Fruit fly (Drosophila melanogaster) whole organism, adult: ENCODE results near the gene meru.

Experiments used
- CG11617 ChIP-seq: fragments of 200-800 bp; sonication (Bioruptor generic); optimal IDR thresholded peaks from 2 replicates; lab custom pipeline; 2017; ENCODE audit warnings: mild to moderate bottlenecking, missing biosample characterization, missing genetic modification reagents, missing genetic modification characterization
- CG12768 ChIP-seq: fragments of 200-800 bp; sonication (Bioruptor generic); optimal IDR thresholded peaks from 2 replicates; lab custom pipeline; 2017; ENCODE audit warnings: missing biosample characterization, missing genetic modification characterization, mild to moderate bottlenecking, moderate library complexity, missing genetic modification reagents
- CG14711 ChIP-seq: fragments of 200-800 bp; sonication (Bioruptor generic); optimal IDR thresholded peaks from 2 replicates; lab custom pipeline; 2018; ENCODE audit warnings: missing biosample characterization, mild to moderate bottlenecking, missing genetic modification characterization, moderate library complexity
- CG1620 ChIP-seq: fragments of 200-800 bp; sonication (Bioruptor generic); optimal IDR thresholded peaks from 2 replicates; lab custom pipeline; 2016; ENCODE audit warnings: missing biosample characterization, missing genetic modification characterization
- CG33017 ChIP-seq: fragments of 200-800 bp; sonication (Bioruptor generic); optimal IDR thresholded peaks from 2 replicates; lab custom pipeline; 2018; ENCODE audit warnings: missing biosample characterization, mild to moderate bottlenecking, missing genetic modification characterization, moderate library complexity
- CG5204 ChIP-seq: fragments of 200-800 bp; sonication (Bioruptor generic); optimal IDR thresholded peaks from 2 replicates; lab custom pipeline; 2016; ENCODE audit warnings: missing biosample characterization, missing genetic modification characterization
- CG7045 ChIP-seq: fragments of 200-800 bp; sonication (Bioruptor generic); optimal IDR thresholded peaks from 2 replicates; lab custom pipeline; 2017; ENCODE audit warnings: missing biosample characterization, mild to moderate bottlenecking, missing genetic modification characterization
- CG7101 ChIP-seq: fragments of 200-800 bp; sonication (Bioruptor generic); optimal IDR thresholded peaks from 2 replicates; lab custom pipeline; 2018; ENCODE audit warnings: missing biosample characterization, mild to moderate bottlenecking, missing genetic modification characterization, moderate library complexity
- Clk ChIP-seq: fragments of 200-800 bp; sonication (Bioruptor generic); optimal IDR thresholded peaks from 2 replicates; lab custom pipeline; 2017; ENCODE audit warnings: missing biosample characterization, missing genetic modification characterization
- Crg-1 ChIP-seq: fragments of 200-800 bp; sonication (Bioruptor generic); optimal IDR thresholded peaks from 2 replicates; lab custom pipeline; 2016; ENCODE audit warnings: missing biosample characterization, missing genetic modification characterization
- Hr96 ChIP-seq: fragments of 200-800 bp; sonication (Bioruptor generic); optimal IDR thresholded peaks from 2 replicates; lab custom pipeline; 2016; ENCODE audit warnings: missing biosample characterization, missing genetic modification characterization
- Mnt ChIP-seq: fragments of 200-800 bp; sonication (Bioruptor generic); optimal IDR thresholded peaks from 2 replicates; lab custom pipeline; 2016; ENCODE audit warnings: missing biosample characterization, mild to moderate bottlenecking, missing genetic modification characterization
- bab1 ChIP-seq: fragments of 200-800 bp; sonication (Bioruptor generic); optimal IDR thresholded peaks from 3 replicates; lab custom pipeline; 2019; ENCODE audit warnings: missing biosample characterization, mild to moderate bottlenecking, missing genetic modification characterization, moderate library complexity
- cic ChIP-seq: fragments of 200-800 bp; sonication (Bioruptor generic); optimal IDR thresholded peaks from 2 replicates; lab custom pipeline; 2017; ENCODE audit warnings: missing biosample characterization, mild to moderate bottlenecking, missing genetic modification characterization, moderate library complexity
- cnc ChIP-seq, 2 experiments: fragments of >200 bp; optimal IDR thresholded peaks; 2 replicates each; lab custom pipeline; 2017
- kay ChIP-seq: fragments of 200-800 bp; sonication (Bioruptor generic); peaks from one replicate; lab custom pipeline; 2016; ENCODE audit warnings: missing biosample characterization, missing genetic modification characterization, borderline replicate concordance
- ovo ChIP-seq: fragments of 200-800 bp; sonication (Bioruptor generic); optimal IDR thresholded peaks from 2 replicates; lab custom pipeline; 2016; ENCODE audit warnings: missing biosample characterization, missing genetic modification characterization
- pad ChIP-seq: fragments of 200-800 bp; sonication (Bioruptor generic); optimal IDR thresholded peaks from 3 replicates; lab custom pipeline; 2017; ENCODE audit warnings: missing biosample characterization, missing genetic modification characterization, mild to moderate bottlenecking, moderate library complexity, missing genetic modification reagents
- tj ChIP-seq: fragments of 200-800 bp; sonication (Bioruptor generic); optimal IDR thresholded peaks from 3 replicates; lab custom pipeline; 2017; ENCODE audit warnings: missing biosample characterization, mild to moderate bottlenecking, missing genetic modification characterization, moderate library complexity
- toe ChIP-seq: fragments of 200-800 bp; sonication (Bioruptor generic); optimal IDR thresholded peaks from 2 replicates; lab custom pipeline; 2016; ENCODE audit warnings: missing biosample characterization, missing genetic modification characterization

Gene meru

DNA sequence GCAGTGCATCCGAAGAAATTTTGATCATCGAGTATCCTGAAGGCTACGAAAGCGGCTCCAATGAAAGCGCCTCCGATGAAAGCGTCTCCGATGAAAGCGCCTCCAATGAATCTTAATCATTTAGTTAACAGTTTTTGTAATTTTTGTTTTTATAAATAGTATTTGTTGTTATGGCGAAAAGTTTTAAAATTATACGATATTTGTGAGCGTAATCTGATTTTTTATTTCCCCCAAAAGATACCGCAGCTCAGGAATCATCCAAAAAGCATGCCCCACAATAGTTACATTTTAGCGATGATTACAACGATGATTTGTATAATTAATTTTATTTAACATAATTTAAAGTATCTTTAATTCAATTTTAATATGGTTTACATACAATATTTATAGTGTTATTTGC lies 34.1 kb downstream of the meru start:
- TF ChIP-seq cic (GFP tag; lab: Kevin White, UChicago) (no peak), Hr96 (no peak), CG14711 (tag; lab: Kevin White, UChicago) (no peak), kay (GFP tag; lab: Kevin White, UChicago) (no peak), CG12768 (GFP tag; lab: Kevin White, UChicago) (no peak), pad (no peak), Crg-1 (no peak), bab1 (GFP tag; lab: Kevin White, UChicago) (no peak), CG1620 (GFP tag; lab: Kevin White, UChicago) (no peak), CG5204 (GFP tag; lab: Kevin White, UChicago) (no peak), CG7045 (no peak), ovo (no peak), Clk (GFP tag; lab: Kevin White, UChicago) (no peak), CG33017 (tag; lab: Kevin White, UChicago) (no peak), Mnt (no peak)

DNA sequence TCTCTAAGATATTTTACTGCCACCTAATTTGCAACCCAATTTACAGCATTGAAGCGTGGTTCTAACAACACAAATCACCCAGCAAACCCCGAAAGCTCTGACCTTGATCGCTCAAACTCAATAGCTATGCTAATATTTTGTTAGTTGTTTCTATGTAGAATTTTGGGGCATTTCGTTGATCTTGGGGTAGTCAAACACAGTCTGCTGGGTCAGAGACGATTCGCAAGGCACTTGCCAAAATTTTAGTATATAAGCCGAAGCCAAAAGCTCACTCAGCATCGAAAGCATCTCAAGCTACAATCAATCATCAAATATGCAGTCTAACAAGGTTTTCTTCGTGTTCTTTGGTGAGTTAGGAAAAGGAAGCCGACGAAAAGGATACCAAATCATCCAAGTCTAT lies 34.7 kb downstream of the meru start, which contains the start of gene CG13445:
Gene CG13445, plus strand, starts transcription at position 301 of the 400 bp plus-strand sequence.
- no peak for TF ChIP-seq CG14711 (tag; lab: Kevin White, UChicago)
- no peak for TF ChIP-seq CG7045

DNA sequence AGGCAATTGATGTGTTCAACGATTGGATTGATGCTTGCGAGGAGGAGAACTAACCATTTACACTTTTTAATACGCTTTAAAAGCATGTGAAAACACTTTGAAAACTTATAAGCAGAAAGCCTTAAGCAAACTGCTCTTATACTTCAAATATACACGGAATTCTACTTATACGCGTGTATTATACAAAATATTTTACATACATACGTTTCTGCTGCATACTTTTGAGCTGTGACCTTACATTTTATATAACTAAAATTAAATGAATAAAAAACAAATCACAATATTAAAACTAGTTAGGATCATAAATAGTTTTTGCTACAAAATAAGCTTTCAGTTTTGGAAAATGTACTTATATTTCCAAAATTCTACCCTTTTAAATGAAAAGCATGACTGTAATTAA lies 35.2 kb downstream of the meru start:
- TF ChIP-seq cnc (optimal IDR thresholded peaks at IDR 0.05; lab: Kevin White, UChicago) (no peak), Hr96 (no peak), CG11617 (GFP tag; lab: Kevin White, UChicago) (no peak), CG7045 (no peak), toe (GFP tag; lab: Kevin White, UChicago) (no peak), bab1 (GFP tag; lab: Kevin White, UChicago) (no peak)

DNA sequence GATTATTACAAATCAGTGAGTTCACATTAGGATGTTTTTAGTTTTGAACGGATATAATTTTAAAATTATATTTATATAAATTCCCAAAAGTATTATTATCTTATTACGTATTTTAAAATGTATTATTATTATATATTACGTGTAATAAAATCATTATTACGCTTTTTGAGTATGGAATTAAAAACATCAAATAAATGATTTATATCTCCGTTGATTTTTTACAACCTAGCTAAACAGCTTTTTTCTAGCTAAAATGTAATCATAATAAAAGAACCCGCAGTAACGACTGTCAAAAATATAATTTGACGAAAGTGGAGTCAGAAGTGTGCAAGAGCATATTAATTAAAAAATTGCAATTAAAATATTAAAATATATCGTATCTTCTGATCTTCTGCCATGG lies 35.8 kb downstream of the meru start, which contains the start of gene CG6244:
Gene CG6244, plus strand, starts transcription at position 301 of the 400 bp plus-strand sequence.
- TF ChIP-seq CG12768 (GFP tag; lab: Kevin White, UChicago): no peak
- no peak for TF ChIP-seq tj (GFP tag; lab: Kevin White, UChicago)
- no peak for TF ChIP-seq cnc (optimal IDR thresholded peaks at IDR 0.05; lab: Kevin White, UChicago)
- no peak for TF ChIP-seq toe (GFP tag; lab: Kevin White, UChicago)
- TF ChIP-seq Clk (GFP tag; lab: Kevin White, UChicago): no peak
- TF ChIP-seq CG7101 (tag; lab: Kevin White, UChicago): no peak
- no peak for TF ChIP-seq kay (GFP tag; lab: Kevin White, UChicago)
- no peak for TF ChIP-seq CG7045
- no peak for TF ChIP-seq CG33017 (tag; lab: Kevin White, UChicago)
- no peak for TF ChIP-seq Mnt
- TF ChIP-seq cic (GFP tag; lab: Kevin White, UChicago): no peak
- no peak for TF ChIP-seq CG5204 (GFP tag; lab: Kevin White, UChicago)

DNA sequence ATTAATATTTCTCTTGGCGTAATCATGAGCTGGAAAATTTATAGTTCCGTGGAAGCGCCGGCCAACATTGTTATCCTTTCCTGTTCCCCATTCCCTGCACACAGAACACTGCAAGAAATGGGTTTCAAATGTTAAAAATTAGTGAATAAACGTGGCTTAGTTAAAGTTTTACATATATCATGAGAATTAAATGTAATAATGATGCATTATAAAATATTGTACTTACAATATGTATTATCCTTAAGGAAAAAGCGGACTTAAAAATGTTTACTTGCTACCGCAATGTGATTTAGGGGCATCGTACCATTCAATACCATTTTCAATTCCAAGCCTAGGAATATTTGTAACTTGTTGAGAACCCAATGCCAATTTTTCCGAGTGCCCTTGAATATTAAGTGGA lies 41.2 kb downstream of the meru start:
- TF ChIP-seq CG12768 (GFP tag; lab: Kevin White, UChicago) (no peak), Mnt (no peak), toe (GFP tag; lab: Kevin White, UChicago) (no peak), pad (no peak)

DNA sequence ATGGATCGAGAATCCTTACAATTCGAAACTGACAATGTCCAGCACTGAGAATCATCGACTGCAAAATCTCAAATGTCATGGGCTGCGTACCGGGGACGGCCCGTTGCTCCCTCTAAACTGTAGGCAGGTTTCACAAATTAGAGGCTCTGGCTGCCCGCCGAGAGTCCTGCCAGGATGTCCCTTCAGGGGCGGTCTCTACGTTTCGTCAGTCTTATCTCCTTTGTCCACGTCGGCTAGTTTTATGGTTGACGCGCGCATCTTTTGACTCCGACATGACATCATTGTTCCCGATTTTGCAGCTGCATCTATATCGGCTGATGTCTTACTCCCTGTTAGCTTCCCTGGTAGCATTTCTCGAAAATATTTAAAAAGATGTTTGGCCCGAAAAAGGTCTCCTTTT lies 41.7 kb downstream of the meru start:
- no peak for TF ChIP-seq CG5204 (GFP tag; lab: Kevin White, UChicago)
- no peak for TF ChIP-seq cnc (optimal IDR thresholded peaks at IDR 0.05; lab: Kevin White, UChicago)
- TF ChIP-seq CG33017 (tag; lab: Kevin White, UChicago): no peak
- TF ChIP-seq Hr96: no peak
- TF ChIP-seq Mnt: no peak
- TF ChIP-seq CG7101 (tag; lab: Kevin White, UChicago): no peak
- TF ChIP-seq Clk (GFP tag; lab: Kevin White, UChicago): no peak
- no peak for TF ChIP-seq CG14711 (tag; lab: Kevin White, UChicago)
- no peak for TF ChIP-seq CG11617 (GFP tag; lab: Kevin White, UChicago)
- TF ChIP-seq CG7045: no peak
- TF ChIP-seq CG12768 (GFP tag; lab: Kevin White, UChicago): no peak
- no peak for TF ChIP-seq cic (GFP tag; lab: Kevin White, UChicago)
- no peak for TF ChIP-seq kay (GFP tag; lab: Kevin White, UChicago)
- TF ChIP-seq toe (GFP tag; lab: Kevin White, UChicago): no peak
- TF ChIP-seq ovo: no peak
- no peak for TF ChIP-seq Crg-1
- no peak for TF ChIP-seq CG1620 (GFP tag; lab: Kevin White, UChicago)

- TF ChIP-seq Clk (GFP tag; lab: Kevin White, UChicago): no peak
- TF ChIP-seq cic (GFP tag; lab: Kevin White, UChicago): no peak
These were observed 49.6 kb downstream of the meru start for dm6 chr3L:15794311-15794710.

- no peak for TF ChIP-seq toe (GFP tag; lab: Kevin White, UChicago)
- no peak for TF ChIP-seq Crg-1
- TF ChIP-seq Mnt: no peak
- TF ChIP-seq CG5204 (GFP tag; lab: Kevin White, UChicago): no peak
- no peak for TF ChIP-seq CG14711 (tag; lab: Kevin White, UChicago)
- TF ChIP-seq CG7045: no peak
- TF ChIP-seq tj (GFP tag; lab: Kevin White, UChicago): no peak
- TF ChIP-seq cnc (optimal IDR thresholded peaks at IDR 0.05; lab: Kevin White, UChicago): no peak
- TF ChIP-seq bab1 (GFP tag; lab: Kevin White, UChicago): no peak
- no peak for TF ChIP-seq CG1620 (GFP tag; lab: Kevin White, UChicago)
- TF ChIP-seq Hr96: no peak
- no peak for TF ChIP-seq CG11617 (GFP tag; lab: Kevin White, UChicago)
These were observed 52.8 kb downstream of the meru start for dm6 chr3L:15791072-15791471.
